Fruit fly (Drosophila melanogaster): ENCODE measurements around the gene crq.
A peak's percentile ranks its signal among the peaks of the same experiment; 100 is the strongest.

dm6 chr2L:487719-488547 lies 35.1 kb upstream of the crq start:
- TF ChIP-seq OdsH (GFP tag; optimal IDR thresholded peaks at IDR 0.05) (peak; percentile 64), h (GFP tag; optimal IDR thresholded peaks at IDR 0.05) (peak; percentile 66), dmrt93B (GFP tag; optimal IDR thresholded peaks at IDR 0.05) (peak; percentile 16), foxo (GFP tag; optimal IDR thresholded peaks at IDR 0.05) (peak in 1 of 2 experiments; percentile 69), dl (GFP tag; optimal IDR thresholded peaks at IDR 0.05; ENCODE audit: insufficient read depth in 1 of 2, partially characterized antibody in 2 of 2) (no peak), lola (GFP tag; optimal IDR thresholded peaks at IDR 0.05) (no peak)

Data from whole organism, wandering third instar larva.